Worm (Caenorhabditis elegans) whole organism, L3 larva: Measurements from ENCODE around the gene srlf-28.

Source experiments
- R02D3.7 ChIP-seq: fragments of 150-350 bp; optimal IDR thresholded peaks from 2 replicates; lab custom pipeline; 2014; ENCODE audit warnings: missing biosample characterization, missing genetic modification characterization
- ZK546.5 ChIP-seq: sonication (generic microtip); optimal IDR thresholded peaks from 2 replicates; lab custom pipeline; 2017; ENCODE audit warnings: missing biosample characterization, missing genetic modification characterization
- aly-2 ChIP-seq: fragments of 150-350 bp; optimal IDR thresholded peaks from 2 replicates; lab custom pipeline; 2014; ENCODE audit warnings: missing biosample characterization, missing genetic modification characterization
- ama-1 ChIP-seq: fragments of 150-350 bp; optimal IDR thresholded peaks from 2 replicates; lab custom pipeline; 2018
- ceh-28 ChIP-seq: fragments of 150-350 bp; optimal IDR thresholded peaks from 2 replicates; lab custom pipeline; 2014; ENCODE audit warnings: missing biosample characterization, missing genetic modification reagents, missing genetic modification characterization
- ceh-82 ChIP-seq: fragments of 150-350 bp; optimal IDR thresholded peaks from 2 replicates; lab custom pipeline; 2014; ENCODE audit warnings: missing biosample characterization, missing genetic modification characterization
- daf-12 ChIP-seq: fragments of 150-350 bp; optimal IDR thresholded peaks from 2 replicates; lab custom pipeline; 2014; ENCODE audit warnings: missing biosample characterization, missing genetic modification reagents, missing genetic modification characterization
- egl-27 ChIP-seq: sonication (generic microtip); optimal IDR thresholded peaks from 4 replicates; lab custom pipeline; 2017; ENCODE audit warnings: missing biosample characterization, missing genetic modification reagents, missing genetic modification characterization
- egl-5 ChIP-seq: fragments of 150-350 bp; optimal IDR thresholded peaks from 2 replicates; lab custom pipeline; 2017; ENCODE audit warnings: missing biosample characterization, missing genetic modification reagents, missing genetic modification characterization, inconsistent platforms
- elt-1 ChIP-seq: fragments of 150-350 bp; optimal IDR thresholded peaks from 2 replicates; lab custom pipeline; 2014; ENCODE audit warnings: missing biosample characterization, missing genetic modification characterization
- elt-2 ChIP-seq: sonication (generic microtip); optimal IDR thresholded peaks from 2 replicates; lab custom pipeline; 2016; ENCODE audit warnings: missing genetic modification reagents, mild to moderate bottlenecking, missing genetic modification characterization, missing compliant biosample characterization
- elt-3 ChIP-seq, 3 experiments: fragments of 150-350 bp in 1 of 3; sonication (generic microtip) in 2 of 3; optimal IDR thresholded peaks; 2 replicates in 2 of 3; 4 replicates in 1 of 3; lab custom pipeline; 2014 to 2017; ENCODE audit warnings: missing biosample characterization in 3 of 3, missing genetic modification characterization in 3 of 3
- eor-1 ChIP-seq, 2 experiments: fragments of 150-350 bp; optimal IDR thresholded peaks; 2 replicates each; lab custom pipeline; 2014 to 2018; ENCODE audit warnings: missing biosample characterization in 2 of 2, missing genetic modification characterization in 2 of 2
- fkh-10 ChIP-seq: sonication (generic microtip); optimal IDR thresholded peaks from 2 replicates; lab custom pipeline; 2017; ENCODE audit warnings: missing biosample characterization, missing genetic modification reagents, missing genetic modification characterization
- fkh-2 ChIP-seq: fragments of 150-350 bp; optimal IDR thresholded peaks from 2 replicates; lab custom pipeline; 2014; ENCODE audit warnings: missing biosample characterization, missing genetic modification reagents, missing genetic modification characterization
- fos-1 ChIP-seq: fragments of 150-350 bp; optimal IDR thresholded peaks from 2 replicates; lab custom pipeline; 2014; ENCODE audit warnings: missing biosample characterization, missing genetic modification characterization
- hmg-11 ChIP-seq: sonication (generic microtip); optimal IDR thresholded peaks from 2 replicates; lab custom pipeline; 2016; ENCODE audit warnings: missing genetic modification characterization, missing compliant biosample characterization
- lin-15B ChIP-seq: fragments of 150-350 bp; optimal IDR thresholded peaks from 2 replicates; lab custom pipeline; 2014; ENCODE audit warnings: missing biosample characterization, missing genetic modification characterization
- lin-39 ChIP-seq: fragments of 150-350 bp; optimal IDR thresholded peaks from 2 replicates; lab custom pipeline; 2018; ENCODE audit warnings: missing biosample characterization, missing genetic modification reagents, missing genetic modification characterization
- lsy-12 ChIP-seq: sonication (generic microtip); optimal IDR thresholded peaks from 2 replicates; lab custom pipeline; 2016; ENCODE audit warnings: mild to moderate bottlenecking, missing genetic modification characterization, missing compliant biosample characterization
- mdl-1 ChIP-seq: fragments of 150-350 bp; optimal IDR thresholded peaks from 2 replicates; lab custom pipeline; 2014; ENCODE audit warnings: missing biosample characterization, missing genetic modification characterization
- nfya-1 ChIP-seq: sonication (generic microtip); optimal IDR thresholded peaks from 2 replicates; lab custom pipeline; 2017; ENCODE audit warnings: missing genetic modification characterization, mild to moderate bottlenecking, missing compliant biosample characterization, antibody characterized with exemption, moderate library complexity; ENCODE audit not compliant: insufficient read depth
- nhr-12 ChIP-seq: fragments of 150-350 bp; optimal IDR thresholded peaks from 2 replicates; lab custom pipeline; 2014; ENCODE audit warnings: missing biosample characterization, missing genetic modification characterization
- nhr-23 ChIP-seq: fragments of 150-350 bp; optimal IDR thresholded peaks from 2 replicates; lab custom pipeline; 2014; ENCODE audit warnings: missing biosample characterization, missing genetic modification reagents, missing genetic modification characterization
- nhr-237 ChIP-seq: fragments of 150-350 bp; optimal IDR thresholded peaks from 2 replicates; lab custom pipeline; 2014; ENCODE audit warnings: missing biosample characterization, missing genetic modification characterization
- nhr-25 ChIP-seq: sonication (generic microtip); optimal IDR thresholded peaks from 2 replicates; lab custom pipeline; 2017; ENCODE audit warnings: missing biosample characterization, missing genetic modification characterization
- nhr-28 ChIP-seq: fragments of 150-350 bp; optimal IDR thresholded peaks from 2 replicates; lab custom pipeline; 2014; ENCODE audit warnings: missing biosample characterization, missing genetic modification characterization
- nhr-43 ChIP-seq: sonication (generic microtip); optimal IDR thresholded peaks from 2 replicates; lab custom pipeline; 2016; ENCODE audit warnings: mild to moderate bottlenecking, missing genetic modification characterization, missing compliant biosample characterization; ENCODE audit not compliant: poor library complexity, severe bottlenecking
- nhr-67 ChIP-seq: fragments of 150-350 bp; optimal IDR thresholded peaks from 2 replicates; lab custom pipeline; 2014; ENCODE audit warnings: missing biosample characterization, missing genetic modification characterization
- nhr-76 ChIP-seq: fragments of 150-350 bp; sonication (generic microtip); optimal IDR thresholded peaks from 5 replicates; lab custom pipeline; 2014; ENCODE audit warnings: missing biosample characterization, missing genetic modification characterization
- nhr-77 ChIP-seq: fragments of 150-350 bp; optimal IDR thresholded peaks from 2 replicates; lab custom pipeline; 2014; ENCODE audit warnings: missing biosample characterization, missing genetic modification characterization
- pha-4 ChIP-seq: fragments of 150-350 bp; optimal IDR thresholded peaks from 2 replicates; lab custom pipeline; 2014; ENCODE audit warnings: missing biosample characterization, missing genetic modification reagents, missing genetic modification characterization
- pqm-1 ChIP-seq: fragments of 150-350 bp; optimal IDR thresholded peaks from 2 replicates; lab custom pipeline; 2017; ENCODE audit warnings: missing biosample characterization, missing genetic modification characterization, inconsistent platforms
- sea-2 ChIP-seq: fragments of 150-350 bp; sonication (generic microtip); optimal IDR thresholded peaks from 4 replicates; lab custom pipeline; 2014; ENCODE audit warnings: missing biosample characterization, missing genetic modification reagents, missing genetic modification characterization
- skn-1 ChIP-seq: fragments of 150-350 bp; optimal IDR thresholded peaks from 2 replicates; lab custom pipeline; 2014; ENCODE audit warnings: missing biosample characterization, missing genetic modification characterization
- snpc-4 ChIP-seq: fragments of 150-350 bp; optimal IDR thresholded peaks from 2 replicates; lab custom pipeline; 2014; ENCODE audit warnings: missing biosample characterization, missing genetic modification characterization
- tbx-2 ChIP-seq: sonication (generic microtip); optimal IDR thresholded peaks from 2 replicates; lab custom pipeline; 2016; ENCODE audit warnings: mild to moderate bottlenecking, missing genetic modification characterization, missing compliant biosample characterization
- unc-39 ChIP-seq: sonication (generic microtip); optimal IDR thresholded peaks from 4 replicates; lab custom pipeline; 2017; ENCODE audit warnings: missing biosample characterization, missing genetic modification characterization
- unc-62 ChIP-seq: fragments of 150-350 bp; sonication (generic microtip); optimal IDR thresholded peaks from 4 replicates; lab custom pipeline; 2014; ENCODE audit warnings: missing biosample characterization, missing genetic modification reagents, missing genetic modification characterization
- ztf-4 ChIP-seq: fragments of 150-350 bp; optimal IDR thresholded peaks from 2 replicates; lab custom pipeline; 2014; ENCODE audit warnings: missing biosample characterization, missing genetic modification characterization

The srlf-28 gene

DNA sequence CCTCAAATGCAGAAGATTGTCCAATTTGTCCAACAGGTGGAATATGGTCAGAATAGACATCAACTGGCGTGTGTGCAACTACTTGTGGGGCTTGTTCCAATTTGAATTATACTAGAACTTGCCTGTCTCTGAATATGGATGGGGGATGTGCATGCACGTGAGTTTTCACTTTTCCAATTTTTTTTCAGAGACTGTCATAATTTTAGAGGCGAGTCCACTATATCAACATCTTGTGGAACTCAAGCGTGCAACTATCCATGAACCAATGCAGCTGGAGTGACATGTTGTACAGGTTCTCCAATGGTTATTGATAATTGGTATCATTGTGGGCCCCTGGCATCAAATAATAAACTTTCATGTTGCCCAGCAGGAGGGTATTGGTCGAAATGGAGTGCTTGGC lies 5.9 kb downstream of the srlf-28 start, which contains the start of gene Y67A10A.2:
Y67A10A.2 (plus strand) TSS at position 301 of the 400 bp plus-strand sequence.
- TF ChIP-seq elt-2 (no peak), fkh-10 (GFP tag; lab: Kevin White, UChicago) (no peak)

DNA sequence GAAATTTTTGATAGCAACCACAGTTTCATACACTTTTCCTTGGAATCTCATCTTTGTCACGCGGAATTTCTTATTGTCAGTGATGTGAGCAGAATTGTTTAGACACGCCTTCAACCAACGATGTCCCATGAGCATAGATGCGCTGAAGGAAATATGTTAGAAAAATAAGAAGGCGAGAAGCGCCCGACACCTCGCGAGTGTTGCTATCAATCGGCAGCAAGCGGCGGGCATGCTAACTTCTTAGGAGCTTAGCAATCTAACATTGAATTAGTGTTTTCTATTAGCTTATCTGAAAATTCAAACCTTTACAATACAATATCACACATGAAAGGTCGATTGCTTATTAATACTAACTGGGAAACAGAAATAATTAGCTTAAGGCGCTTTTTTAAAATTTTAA lies 7.9 kb downstream of the srlf-28 start:
- no peak for TF ChIP-seq ama-1 (lab: Kevin White, UChicago)
- TF ChIP-seq egl-5 (tag; lab: Kevin White, UChicago) = no peak
- no peak for TF ChIP-seq nhr-77 (tag; lab: Kevin White, UChicago)
- TF ChIP-seq ceh-82 (tag; lab: Kevin White, UChicago) = no peak
- TF ChIP-seq lin-39 = no peak
- no peak for TF ChIP-seq nhr-23 (tag; lab: Kevin White, UChicago)
- no peak for TF ChIP-seq aly-2 (tag; lab: Kevin White, UChicago)
- TF ChIP-seq, all 47 proteins: peak for 0

DNA sequence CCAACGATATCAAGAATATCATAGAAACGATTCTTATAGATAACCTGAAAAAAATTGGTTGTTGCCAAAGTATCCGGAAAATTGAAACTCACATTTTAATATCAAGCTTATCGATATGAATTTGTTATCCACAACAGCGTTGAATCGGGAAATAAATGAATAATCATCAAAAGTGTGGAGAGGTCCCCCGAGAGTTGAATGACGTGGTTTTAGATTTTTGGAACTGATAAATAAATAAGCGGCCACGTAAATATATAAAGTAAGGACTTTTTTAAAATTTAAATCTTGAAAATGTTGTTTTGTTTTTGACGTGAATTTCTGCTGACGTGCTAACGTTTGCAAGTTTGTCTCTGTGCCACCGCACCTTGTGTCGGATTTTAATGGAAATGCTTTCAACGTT lies 9.3 kb downstream of the srlf-28 start, which contains the start of gene Y67A10A.3:
Y67A10A.3 (minus strand) TSS at position 101 of the 400 bp plus-strand sequence.
- TF ChIP-seq fos-1 (no peak), eor-1 (tag; optimal IDR thresholded peaks at IDR 0.05; lab: Kevin White, UChicago) (no peak), nhr-237 (tag; lab: Kevin White, UChicago) (no peak), nhr-43 (tag; lab: Kevin White, UChicago) (no peak), elt-1 (tag; lab: Kevin White, UChicago) (no peak), tbx-2 (tag; lab: Kevin White, UChicago) (no peak), lin-39 (no peak), nfya-1 (tag; lab: Kevin White, UChicago) (no peak), hmg-11 (tag; lab: Kevin White, UChicago) (no peak), R02D3.7 (tag; lab: Kevin White, UChicago) (no peak), unc-39 (no peak), egl-27 (tag; lab: Kevin White, UChicago) (no peak), fkh-10 (GFP tag; lab: Kevin White, UChicago) (no peak), fkh-2 (tag; lab: Kevin White, UChicago) (no peak), nhr-12 (no peak), ceh-28 (no peak), nhr-67 (tag; lab: Kevin White, UChicago) (no peak), pha-4 (tag; lab: Kevin White, UChicago) (no peak)

DNA sequence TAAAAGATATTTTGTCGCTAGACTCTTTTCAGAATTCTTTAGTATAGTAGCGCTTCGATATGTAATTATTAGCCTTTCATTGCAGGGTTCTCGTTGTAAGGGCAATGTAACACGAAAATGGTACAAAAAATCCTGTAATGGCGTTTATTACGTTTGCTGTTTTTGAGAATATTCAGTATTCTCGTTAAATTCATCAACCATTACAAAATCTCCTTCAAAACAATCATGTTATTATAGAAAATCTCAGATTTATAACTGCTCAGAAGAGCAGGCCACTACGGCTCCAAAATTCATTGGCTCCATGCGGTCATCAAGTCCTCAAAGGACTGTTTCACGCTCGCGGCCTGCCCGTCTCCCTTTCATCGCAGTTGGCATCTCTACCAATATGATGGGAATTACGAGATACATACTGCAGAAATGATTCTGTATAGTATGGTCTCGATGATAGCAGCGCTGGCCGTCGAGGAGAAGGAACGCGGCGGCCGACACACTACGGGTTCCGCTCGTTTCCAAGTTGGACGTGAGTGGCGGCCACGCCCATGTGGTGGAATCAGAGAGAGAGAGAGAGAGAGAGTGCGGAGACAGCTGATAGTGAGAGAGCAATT lies 16.9 kb downstream of the srlf-28 start:
- TF ChIP-seq nhr-28 (tag; lab: Kevin White, UChicago) (no peak), elt-3 (tag; optimal IDR thresholded peaks at IDR 0.05; lab: Kevin White, UChicago) (no peak), nhr-77 (tag; lab: Kevin White, UChicago) (no peak), nhr-43 (tag; lab: Kevin White, UChicago) (peak; percentile 60), nhr-25 (tag; lab: Kevin White, UChicago) (peak; percentile 58), tbx-2 (tag; lab: Kevin White, UChicago) (peak; percentile 31), lin-39 (peak; percentile 29), ztf-4 (tag; lab: Kevin White, UChicago) (no peak), ZK546.5 (tag; lab: Kevin White, UChicago) (no peak), nhr-23 (tag; lab: Kevin White, UChicago) (peak; percentile 37), mdl-1 (tag; lab: Kevin White, UChicago) (no peak), elt-2 (peak; percentile 83), nhr-76 (no peak), unc-39 (no peak), fos-1 (no peak), egl-5 (tag; lab: Kevin White, UChicago) (no peak), daf-12 (tag; lab: Kevin White, UChicago) (no peak), lsy-12 (tag; lab: Kevin White, UChicago) (peak; percentile 62), snpc-4 (tag; lab: Kevin White, UChicago) (peak; percentile 99), pqm-1 (tag; lab: Kevin White, UChicago) (peak; percentile 29), sea-2 (GFP tag; lab: Kevin White, UChicago) (no peak), hmg-11 (tag; lab: Kevin White, UChicago) (peak; percentile 38), ceh-28 (no peak), egl-27 (tag; lab: Kevin White, UChicago) (no peak), eor-1 (tag; optimal IDR thresholded peaks at IDR 0.05; lab: Kevin White, UChicago) (no peak), aly-2 (tag; lab: Kevin White, UChicago) (no peak), R02D3.7 (tag; lab: Kevin White, UChicago) (peak; percentile 32), lin-15B (tag; lab: Kevin White, UChicago) (peak; percentile 26), unc-62 (GFP tag; lab: Kevin White, UChicago) (no peak), nhr-67 (tag; lab: Kevin White, UChicago) (no peak), ama-1 (lab: Kevin White, UChicago) (peak; percentile 76), fkh-2 (tag; lab: Kevin White, UChicago) (no peak), skn-1 (tag; lab: Kevin White, UChicago) (peak; percentile 34)
- TF ChIP-seq, all 47 proteins: peak for 14
